Worm (Caenorhabditis elegans) whole organism, L1 larva: ENCODE measurements around the gene acbp-7.
A peak's percentile ranks its signal among the peaks of the same experiment; 100 is the strongest.

Experiments
- F16B12.6 ChIP-seq: fragments of 150-350 bp; optimal IDR thresholded peaks from 2 replicates; lab custom pipeline; 2014; ENCODE audit warnings: missing biosample characterization, missing genetic modification characterization
- aha-1 ChIP-seq: fragments of 150-350 bp; optimal IDR thresholded peaks from 2 replicates; lab custom pipeline; 2014; ENCODE audit warnings: missing biosample characterization, missing genetic modification characterization
- alr-1 ChIP-seq: fragments of 200-800 bp; sonication (Bioruptor generic); optimal IDR thresholded peaks from 2 replicates; lab custom pipeline; 2018; ENCODE audit warnings: borderline replicate concordance, mild to moderate bottlenecking, missing genetic modification characterization, missing compliant biosample characterization
- ceh-63 ChIP-seq: fragments of 200-800 bp; sonication (Bioruptor generic); optimal IDR thresholded peaks from 2 replicates; lab custom pipeline; 2018; ENCODE audit warnings: mild to moderate bottlenecking, missing genetic modification characterization, missing compliant biosample characterization
- efl-1 ChIP-seq, 4 experiments: fragments of 150-350 bp; optimal IDR thresholded peaks in 3 of 4; peaks in 1 of 4; 1 replicate in 1 of 4; 2 replicates in 3 of 4; lab custom pipeline; 2014; ENCODE audit warnings: missing biosample characterization in 2 of 4, missing genetic modification characterization in 2 of 4, missing genetic modification reagents in 2 of 4
- egl-27 ChIP-seq, 2 experiments: fragments of 150-350 bp in 1 of 2; sonication (generic microtip); optimal IDR thresholded peaks; 3 replicates each; lab custom pipeline; 2017 to 2018; ENCODE audit warnings: missing biosample characterization in 2 of 2, missing genetic modification characterization in 2 of 2, missing genetic modification reagents in 2 of 2
- elt-2 ChIP-seq: sonication (generic microtip); optimal IDR thresholded peaks from 2 replicates; lab custom pipeline; 2016; ENCODE audit warnings: missing genetic modification characterization, mild to moderate bottlenecking, inconsistent platforms, missing compliant biosample characterization, missing genetic modification reagents
- elt-3 ChIP-seq, 6 experiments: fragments of 150-350 bp in 1 of 6; sonication (generic microtip); optimal IDR thresholded peaks; 2 replicates each; lab custom pipeline; 2017 to 2018; ENCODE audit warnings: missing biosample characterization in 6 of 6, missing genetic modification characterization in 6 of 6, inconsistent platforms in 1 of 6
- fkh-4 ChIP-seq: sonication (generic microtip); optimal IDR thresholded peaks from 2 replicates; lab custom pipeline; 2016; ENCODE audit warnings: missing compliant biosample characterization, missing genetic modification characterization, borderline replicate concordance
- fkh-8 ChIP-seq: sonication (generic microtip); optimal IDR thresholded peaks from 2 replicates; lab custom pipeline; 2016; ENCODE audit warnings: mild to moderate bottlenecking, missing genetic modification characterization, missing compliant biosample characterization
- fos-1 ChIP-seq: fragments of 150-350 bp; optimal IDR thresholded peaks from 2 replicates; lab custom pipeline; 2014; ENCODE audit warnings: missing biosample characterization, missing genetic modification characterization
- hpl-2 ChIP-seq: fragments of 150-350 bp; optimal IDR thresholded peaks from 2 replicates; lab custom pipeline; 2014; ENCODE audit warnings: missing biosample characterization, missing genetic modification reagents, missing genetic modification characterization
- irx-1 ChIP-seq: sonication (generic microtip); optimal IDR thresholded peaks from 2 replicates; lab custom pipeline; 2016; ENCODE audit warnings: missing genetic modification characterization, missing compliant biosample characterization
- isw-1 ChIP-seq: fragments of 200-800 bp; sonication (Bioruptor generic); IDR thresholded peaks from 2 replicates; pipeline ENCODE4 v1.3.6; 2022; ENCODE audit warnings: missing genetic modification characterization, missing compliant biosample characterization
- jun-1 ChIP-seq: fragments of 150-350 bp; optimal IDR thresholded peaks from 2 replicates; lab custom pipeline; 2014; ENCODE audit warnings: missing biosample characterization, missing genetic modification reagents, missing genetic modification characterization
- lin-13 ChIP-seq: fragments of 150-350 bp; optimal IDR thresholded peaks from 2 replicates; lab custom pipeline; 2014; ENCODE audit warnings: missing biosample characterization, missing genetic modification reagents, missing genetic modification characterization
- mdl-1 ChIP-seq, 2 experiments: fragments of 150-350 bp; optimal IDR thresholded peaks; 2 replicates each; lab custom pipeline; 2014 to 2017; ENCODE audit warnings: missing biosample characterization in 2 of 2, missing genetic modification characterization in 2 of 2, inconsistent platforms in 1 of 2
- nhr-47 ChIP-seq: sonication (generic microtip); optimal IDR thresholded peaks from 2 replicates; lab custom pipeline; 2016; ENCODE audit warnings: mild to moderate bottlenecking, missing genetic modification characterization, moderate library complexity, missing compliant biosample characterization
- pqm-1 ChIP-seq: sonication (generic microtip); optimal IDR thresholded peaks from 3 replicates; lab custom pipeline; 2017; ENCODE audit warnings: missing biosample characterization, missing genetic modification characterization
- rnt-1 ChIP-seq: sonication (generic microtip); optimal IDR thresholded peaks from 2 replicates; lab custom pipeline; 2016; ENCODE audit warnings: mild to moderate bottlenecking, missing genetic modification characterization, moderate library complexity, missing compliant biosample characterization
- skn-1 ChIP-seq: fragments of 150-350 bp; optimal IDR thresholded peaks from 2 replicates; lab custom pipeline; 2014; ENCODE audit warnings: missing biosample characterization, missing genetic modification characterization
- tlp-1 ChIP-seq: fragments of 150-350 bp; optimal IDR thresholded peaks from 2 replicates; lab custom pipeline; 2014; ENCODE audit warnings: missing biosample characterization, missing genetic modification characterization
- zip-4 ChIP-seq: fragments of 200-800 bp; sonication (Bioruptor generic); optimal IDR thresholded peaks from 2 replicates; lab custom pipeline; 2018; ENCODE audit warnings: mild to moderate bottlenecking, missing genetic modification characterization, moderate library complexity, missing compliant biosample characterization
- ztf-4 ChIP-seq: fragments of 150-350 bp; optimal IDR thresholded peaks from 2 replicates; lab custom pipeline; 2014; ENCODE audit warnings: missing biosample characterization, missing genetic modification characterization

The acbp-7 gene

ce11 chrIII:4879445-4879844 lies 41.9 kb downstream of the acbp-7 start, which contains the start of gene C35D10.1:
Gene C35D10.1, plus strand, starts transcription at chrIII:4879745.
- TF ChIP-seq hpl-2 (GFP tag; lab: Kevin White, UChicago): no peak
- TF ChIP-seq efl-1 (optimal IDR thresholded peaks at IDR 0.05; lab: Kevin White, UChicago): no peak
- TF ChIP-seq efl-1 (GFP tag; optimal IDR thresholded peaks at IDR 0.05 in 1 of 2; lab: Kevin White, UChicago): peak in 1 of 2 experiments; percentile 74

DNA sequence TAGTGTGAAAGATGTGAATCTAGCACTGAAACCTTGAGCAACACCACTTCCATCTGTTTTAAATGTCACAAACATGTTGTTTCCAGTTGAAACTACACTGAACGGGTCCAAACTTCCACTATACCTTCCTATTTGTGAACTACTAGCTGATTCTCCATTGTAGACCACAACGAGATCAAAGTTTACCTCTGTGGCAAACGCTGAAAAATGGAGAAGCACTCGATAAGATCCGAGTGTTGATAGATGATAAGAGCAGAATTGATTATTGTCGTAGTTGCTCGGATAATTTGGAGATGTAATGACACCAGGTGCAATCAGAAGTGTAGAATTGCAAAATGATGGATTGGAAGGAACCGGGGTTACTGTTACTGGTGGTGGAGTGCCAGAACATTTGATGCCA lies 44.4 kb downstream of the acbp-7 start:
- TF ChIP-seq fkh-8 (tag; lab: Kevin White, UChicago): no peak
- TF ChIP-seq egl-27 (tag; optimal IDR thresholded peaks at IDR 0.05; lab: Kevin White, UChicago): no peak
- TF ChIP-seq alr-1 (tag; lab: Kevin White, UChicago): no peak
- peak; percentile 55 for TF ChIP-seq elt-2
- no peak for TF ChIP-seq efl-1 (optimal IDR thresholded peaks at IDR 0.05; lab: Kevin White, UChicago)
- TF ChIP-seq efl-1 (GFP tag; optimal IDR thresholded peaks at IDR 0.05 in 1 of 2; lab: Kevin White, UChicago): peak in 1 of 2 experiments; percentile 70
- no peak for TF ChIP-seq ztf-4 (tag; lab: Kevin White, UChicago)
- TF ChIP-seq zip-4: no peak
- TF ChIP-seq pqm-1 (tag; lab: Kevin White, UChicago): no peak
- no peak for TF ChIP-seq rnt-1 (tag; lab: Kevin White, UChicago)
- TF ChIP-seq F16B12.6 (tag; lab: Kevin White, UChicago): no peak
- TF ChIP-seq ceh-63 (GFP tag; lab: Kevin White, UChicago): no peak
- no peak for TF ChIP-seq fkh-4 (tag; lab: Kevin White, UChicago)

DNA sequence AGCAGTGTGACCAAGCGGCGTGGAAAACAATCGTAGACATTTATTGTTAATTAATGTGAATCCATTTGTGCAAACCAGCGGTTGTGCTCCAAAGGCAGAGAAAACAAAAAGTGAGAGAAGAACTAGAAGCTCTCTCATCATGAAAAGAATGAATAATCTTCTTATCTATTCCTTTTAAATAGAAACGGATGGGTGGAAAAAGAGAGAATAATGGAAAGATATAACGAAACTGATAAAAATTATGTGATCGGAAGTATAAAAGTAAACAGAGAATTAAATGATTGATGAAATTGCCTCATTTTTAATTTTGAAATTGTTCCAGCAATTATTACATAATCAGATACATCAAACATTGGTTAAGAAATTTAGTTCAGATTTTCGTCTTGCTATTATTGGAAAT lies 45.9 kb downstream of the acbp-7 start, which contains the start of gene clec-5:
clec-5 (minus strand) TSS at position 178 of the 400 bp plus-strand sequence.
- TF ChIP-seq fos-1 (tag; lab: Kevin White, UChicago) (no peak), elt-3 (tag; optimal IDR thresholded peaks at IDR 0.05; lab: Kevin White, UChicago) (no peak), elt-2 (peak; percentile 40), aha-1 (tag; lab: Kevin White, UChicago) (no peak), ceh-63 (GFP tag; lab: Kevin White, UChicago) (no peak), irx-1 (tag; lab: Kevin White, UChicago) (no peak), lin-13 (GFP tag; lab: Kevin White, UChicago) (no peak), F16B12.6 (tag; lab: Kevin White, UChicago) (no peak), isw-1 (no peak), jun-1 (tag; lab: Kevin White, UChicago) (peak; percentile 29), mdl-1 (tag; optimal IDR thresholded peaks at IDR 0.05; lab: Kevin White, UChicago) (no peak)

ce11 chrIII:4887291-4887690 lies 49.8 kb downstream of the acbp-7 start, which contains the start of gene clec-6:
Gene clec-6, minus strand, starts transcription at chrIII:4887444.
- TF ChIP-seq hpl-2 (GFP tag; lab: Kevin White, UChicago): no peak
- TF ChIP-seq nhr-47 (tag; lab: Kevin White, UChicago): no peak
- TF ChIP-seq elt-2: peak; percentile 51
- no peak for TF ChIP-seq skn-1 (tag; lab: Kevin White, UChicago)
- TF ChIP-seq tlp-1: no peak
- no peak for TF ChIP-seq pqm-1 (tag; lab: Kevin White, UChicago)
